Fruit fly (Drosophila melanogaster) whole organism: Measurements from ENCODE around the gene Slip1.

ENCODE experiments used
- CG8478 ChIP-seq: fragments of >200 bp; optimal IDR thresholded peaks from 2 replicates; lab custom pipeline; 2018; ENCODE audit warnings: inconsistent platforms
- EcR ChIP-seq, 2 experiments: fragments of >200 bp; optimal IDR thresholded peaks; 2 replicates each; lab custom pipeline; 2017; ENCODE audit warnings: missing biosample characterization in 2 of 2, missing genetic modification characterization in 2 of 2, missing genetic modification reagents in 2 of 2

DNA sequence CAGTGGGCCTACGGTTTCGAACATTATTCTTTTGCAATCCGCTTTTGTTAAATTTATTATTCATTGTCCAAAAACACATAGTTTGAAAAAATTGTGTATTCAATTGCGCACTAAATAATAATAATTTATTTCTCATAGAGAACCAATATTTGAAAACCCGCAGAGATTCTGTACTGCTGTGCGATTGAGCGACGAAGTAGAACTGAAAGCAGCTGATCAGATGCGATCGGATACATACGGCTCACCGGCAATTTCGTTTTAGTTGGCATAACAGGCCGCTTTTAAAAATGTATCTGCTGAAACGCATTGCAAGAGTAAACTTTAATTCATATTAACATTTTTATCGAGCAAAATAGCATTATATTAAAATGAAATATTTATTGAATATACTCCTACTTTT, 32.4 kb downstream of the Slip1 start, which contains the start of gene myo:
- TF ChIP-seq EcR (GFP tag; optimal IDR thresholded peaks at IDR 0.05; lab: Kevin White, UChicago) (no peak), CG8478 (no peak)
